Worm (Caenorhabditis elegans) whole organism, L1 larva: ENCODE results near the gene pxf-1.

Source experiments
- C04F5.9 ChIP-seq: sonication (generic microtip); optimal IDR thresholded peaks from 2 replicates; lab custom pipeline; 2016; ENCODE audit warnings: missing genetic modification characterization, missing compliant biosample characterization
- C34B4.2 ChIP-seq: sonication (generic microtip); optimal IDR thresholded peaks from 2 replicates; lab custom pipeline; 2017; ENCODE audit warnings: mild to moderate bottlenecking, missing genetic modification characterization, missing compliant biosample characterization
- Y116A8C.19 ChIP-seq: sonication (generic microtip); optimal IDR thresholded peaks from 2 replicates; lab custom pipeline; 2016; ENCODE audit warnings: missing compliant biosample characterization, missing genetic modification characterization, borderline replicate concordance
- aly-2 ChIP-seq: fragments of 150-350 bp; optimal IDR thresholded peaks from 2 replicates; lab custom pipeline; 2014; ENCODE audit warnings: missing biosample characterization, missing genetic modification characterization
- ama-1 ChIP-seq: fragments of 150-350 bp; optimal IDR thresholded peaks from 2 replicates; lab custom pipeline; 2014
- blmp-1 ChIP-seq: fragments of 150-350 bp; optimal IDR thresholded peaks from 2 replicates; lab custom pipeline; 2014; ENCODE audit warnings: missing biosample characterization, missing genetic modification characterization
- ceh-63 ChIP-seq: fragments of 200-800 bp; sonication (Bioruptor generic); optimal IDR thresholded peaks from 2 replicates; lab custom pipeline; 2018; ENCODE audit warnings: mild to moderate bottlenecking, missing genetic modification characterization, missing compliant biosample characterization
- ceh-82 ChIP-seq, 3 experiments: fragments of 150-350 bp in 1 of 3; sonication (generic microtip) in 2 of 3; optimal IDR thresholded peaks; 2 replicates each; lab custom pipeline; 2014 to 2017; ENCODE audit warnings: missing biosample characterization in 3 of 3, missing genetic modification characterization in 3 of 3
- ceh-88 ChIP-seq: fragments of 200-800 bp; sonication (Bioruptor generic); IDR thresholded peaks from 2 replicates; pipeline ENCODE4 v1.3.6; 2022; ENCODE audit warnings: missing genetic modification characterization, missing compliant biosample characterization
- ceh-90 ChIP-seq: sonication (generic microtip); optimal IDR thresholded peaks from 2 replicates; lab custom pipeline; 2016; ENCODE audit warnings: missing genetic modification characterization, missing compliant biosample characterization
- ces-1 ChIP-seq: fragments of 150-350 bp; optimal IDR thresholded peaks from 2 replicates; lab custom pipeline; 2014; ENCODE audit warnings: missing biosample characterization, missing genetic modification reagents, missing genetic modification characterization
- dpl-1 ChIP-seq, 3 experiments: fragments of 150-350 bp in 2 of 3; sonication (generic microtip) in 1 of 3; optimal IDR thresholded peaks; 2 replicates each; lab custom pipeline; 2014 to 2017; ENCODE audit warnings: missing biosample characterization in 3 of 3, missing genetic modification characterization in 3 of 3, missing genetic modification reagents in 3 of 3
- dsc-1 ChIP-seq: sonication (generic microtip); optimal IDR thresholded peaks from 2 replicates; lab custom pipeline; 2016; ENCODE audit warnings: mild to moderate bottlenecking, missing genetic modification characterization, missing compliant biosample characterization
- efl-1 ChIP-seq, 4 experiments: fragments of 150-350 bp; optimal IDR thresholded peaks in 3 of 4; peaks in 1 of 4; 1 replicate in 1 of 4; 2 replicates in 3 of 4; lab custom pipeline; 2014; ENCODE audit warnings: missing biosample characterization in 2 of 4, missing genetic modification characterization in 2 of 4, missing genetic modification reagents in 2 of 4
- egl-27 ChIP-seq, 2 experiments: fragments of 150-350 bp in 1 of 2; sonication (generic microtip); optimal IDR thresholded peaks; 3 replicates each; lab custom pipeline; 2017 to 2018; ENCODE audit warnings: missing biosample characterization in 2 of 2, missing genetic modification characterization in 2 of 2, missing genetic modification reagents in 2 of 2
- elt-2 ChIP-seq: sonication (generic microtip); optimal IDR thresholded peaks from 2 replicates; lab custom pipeline; 2016; ENCODE audit warnings: missing genetic modification characterization, mild to moderate bottlenecking, inconsistent platforms, missing compliant biosample characterization, missing genetic modification reagents
- elt-3 ChIP-seq, 6 experiments: fragments of 150-350 bp in 1 of 6; sonication (generic microtip); optimal IDR thresholded peaks; 2 replicates each; lab custom pipeline; 2017 to 2018; ENCODE audit warnings: missing biosample characterization in 6 of 6, missing genetic modification characterization in 6 of 6, inconsistent platforms in 1 of 6
- fos-1 ChIP-seq: fragments of 150-350 bp; optimal IDR thresholded peaks from 2 replicates; lab custom pipeline; 2014; ENCODE audit warnings: missing biosample characterization, missing genetic modification characterization
- hlh-4 ChIP-seq: sonication (generic microtip); optimal IDR thresholded peaks from 2 replicates; lab custom pipeline; 2016; ENCODE audit warnings: mild to moderate bottlenecking, missing genetic modification characterization, missing compliant biosample characterization
- lin-13 ChIP-seq: fragments of 150-350 bp; optimal IDR thresholded peaks from 2 replicates; lab custom pipeline; 2014; ENCODE audit warnings: missing biosample characterization, missing genetic modification reagents, missing genetic modification characterization
- lir-3 ChIP-seq: sonication (generic microtip); optimal IDR thresholded peaks from 2 replicates; lab custom pipeline; 2016; ENCODE audit warnings: mild to moderate bottlenecking, missing genetic modification characterization, moderate library complexity, missing compliant biosample characterization; ENCODE audit not compliant: poor library complexity
- lsy-2 ChIP-seq, 2 experiments: fragments of 150-350 bp; optimal IDR thresholded peaks; 2 replicates each; lab custom pipeline; 2014; ENCODE audit warnings: missing biosample characterization in 2 of 2, missing genetic modification characterization in 2 of 2
- mab-9 ChIP-seq: fragments of 200-800 bp; sonication (Bioruptor generic); IDR thresholded peaks from 2 replicates; pipeline ENCODE4 v1.3.6; 2022; ENCODE audit warnings: missing genetic modification reagents, missing genetic modification characterization, missing compliant biosample characterization
- mep-1 ChIP-seq: fragments of 150-350 bp; optimal IDR thresholded peaks from 2 replicates; lab custom pipeline; 2014; ENCODE audit warnings: missing biosample characterization, missing genetic modification characterization
- nhr-20 ChIP-seq: sonication (generic microtip); optimal IDR thresholded peaks from 2 replicates; lab custom pipeline; 2016; ENCODE audit warnings: mild to moderate bottlenecking, missing genetic modification characterization, missing compliant biosample characterization
- nhr-237 ChIP-seq: fragments of 150-350 bp; optimal IDR thresholded peaks from 2 replicates; lab custom pipeline; 2014; ENCODE audit warnings: missing biosample characterization, missing genetic modification characterization
- nhr-28 ChIP-seq: fragments of 150-350 bp; optimal IDR thresholded peaks from 2 replicates; lab custom pipeline; 2014; ENCODE audit warnings: missing biosample characterization, missing genetic modification characterization
- nhr-47 ChIP-seq: sonication (generic microtip); optimal IDR thresholded peaks from 2 replicates; lab custom pipeline; 2016; ENCODE audit warnings: mild to moderate bottlenecking, missing genetic modification characterization, moderate library complexity, missing compliant biosample characterization
- nhr-71 ChIP-seq: sonication (generic microtip); optimal IDR thresholded peaks from 2 replicates; lab custom pipeline; 2016; ENCODE audit warnings: mild to moderate bottlenecking, missing genetic modification characterization, moderate library complexity, missing compliant biosample characterization
- nhr-85 ChIP-seq: sonication (generic microtip); peaks from one replicate; lab custom pipeline; 2016; ENCODE audit warnings: missing genetic modification characterization, inconsistent platforms, missing compliant biosample characterization
- nhr-90 ChIP-seq: sonication (generic microtip); optimal IDR thresholded peaks from 2 replicates; lab custom pipeline; 2016; ENCODE audit warnings: mild to moderate bottlenecking, missing genetic modification characterization, missing compliant biosample characterization; ENCODE audit not compliant: poor library complexity
- pag-3 ChIP-seq: sonication (generic microtip); optimal IDR thresholded peaks from 2 replicates; lab custom pipeline; 2017; ENCODE audit warnings: missing genetic modification characterization, mild to moderate bottlenecking, missing compliant biosample characterization, antibody characterized with exemption, borderline replicate concordance; ENCODE audit not compliant: insufficient read depth
- pqm-1 ChIP-seq: sonication (generic microtip); optimal IDR thresholded peaks from 3 replicates; lab custom pipeline; 2017; ENCODE audit warnings: missing biosample characterization, missing genetic modification characterization
- rnt-1 ChIP-seq: sonication (generic microtip); optimal IDR thresholded peaks from 2 replicates; lab custom pipeline; 2016; ENCODE audit warnings: mild to moderate bottlenecking, missing genetic modification characterization, moderate library complexity, missing compliant biosample characterization
- sptf-1 ChIP-seq: fragments of 150-350 bp; optimal IDR thresholded peaks from 2 replicates; lab custom pipeline; 2014; ENCODE audit warnings: missing biosample characterization, missing genetic modification characterization
- swsn-7 ChIP-seq: sonication (generic microtip); optimal IDR thresholded peaks from 2 replicates; lab custom pipeline; 2016; ENCODE audit warnings: missing genetic modification characterization, missing compliant biosample characterization
- unc-30 ChIP-seq: sonication (generic microtip); optimal IDR thresholded peaks from 2 replicates; lab custom pipeline; 2017; ENCODE audit warnings: missing biosample characterization, missing genetic modification characterization
- unc-98 ChIP-seq: fragments of 200-800 bp; sonication (Bioruptor generic); IDR thresholded peaks from 2 replicates; pipeline ENCODE4 v1.3.6; 2022; ENCODE audit warnings: missing genetic modification characterization, missing compliant biosample characterization
- zip-4 ChIP-seq: fragments of 200-800 bp; sonication (Bioruptor generic); optimal IDR thresholded peaks from 2 replicates; lab custom pipeline; 2018; ENCODE audit warnings: mild to moderate bottlenecking, missing genetic modification characterization, moderate library complexity, missing compliant biosample characterization
- ztf-4 ChIP-seq: fragments of 150-350 bp; optimal IDR thresholded peaks from 2 replicates; lab custom pipeline; 2014; ENCODE audit warnings: missing biosample characterization, missing genetic modification characterization

pxf-1 gene

DNA sequence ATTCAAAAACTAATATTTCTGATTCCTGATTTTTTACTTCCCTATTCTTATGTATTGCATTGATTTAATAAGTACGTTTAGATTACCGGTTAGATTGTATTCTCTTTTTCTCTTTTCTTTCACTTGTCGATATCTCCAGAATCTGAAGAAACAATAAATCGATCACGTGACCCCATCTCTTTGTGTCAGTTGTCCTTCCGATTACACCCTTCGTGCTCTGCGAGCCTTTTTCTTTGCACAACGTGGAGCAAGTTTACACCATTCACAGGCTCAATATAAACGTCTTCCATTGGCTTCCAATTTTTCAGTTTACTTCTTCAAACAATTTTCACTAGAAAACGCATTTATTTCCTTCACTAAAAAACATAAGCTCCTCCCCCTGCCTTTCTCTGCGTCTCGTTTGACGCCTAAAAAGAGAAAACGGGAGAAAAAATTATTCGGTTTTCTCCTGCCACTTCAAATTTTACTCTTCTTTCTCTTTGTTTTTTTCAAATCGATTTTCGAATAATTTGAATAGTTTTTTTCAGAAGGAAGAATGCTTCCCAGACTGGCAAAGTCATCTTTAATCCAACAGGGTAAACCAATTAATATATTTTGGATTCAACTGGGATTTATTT is 6.1 kb upstream of the pxf-1 start, which contains the start of gene gta-1 (continued):
- TF ChIP-seq pqm-1 (tag; lab: Kevin White, UChicago) = no peak
- TF ChIP-seq nhr-85 = no peak
- peak; percentile 1 to 47 for TF ChIP-seq lsy-2 (tag; optimal IDR thresholded peaks at IDR 0.05; lab: Kevin White, UChicago)
- no peak for TF ChIP-seq nhr-28 (tag; lab: Kevin White, UChicago)
- peak; percentile 73 for TF ChIP-seq nhr-71 (tag; lab: Kevin White, UChicago)
- no peak for TF ChIP-seq lin-13 (GFP tag; lab: Kevin White, UChicago)
- no peak for TF ChIP-seq hlh-4 (tag; lab: Kevin White, UChicago)
- TF ChIP-seq rnt-1 = peak; percentile 66
- no peak for TF ChIP-seq Y116A8C.19 (tag; lab: Kevin White, UChicago)
- TF ChIP-seq unc-98 = no peak
- no peak for TF ChIP-seq ceh-63
- TF ChIP-seq nhr-90 = no peak
- peak; percentile 11 for TF ChIP-seq mep-1 (tag; lab: Kevin White, UChicago)
- no peak for TF ChIP-seq C34B4.2 (tag; lab: Kevin White, UChicago)
- TF ChIP-seq swsn-7 (tag; lab: Kevin White, UChicago) = peak; percentile 19
- no peak for TF ChIP-seq nhr-47
- TF ChIP-seq ces-1 (GFP tag; lab: Kevin White, UChicago) = no peak
- TF ChIP-seq elt-3 (tag; optimal IDR thresholded peaks at IDR 0.05; lab: Kevin White, UChicago) = no peak
- no peak for TF ChIP-seq pag-3
- TF ChIP-seq lir-3 (tag; lab: Kevin White, UChicago) = no peak
- TF ChIP-seq sptf-1 = no peak
- peak; percentile 57 for TF ChIP-seq nhr-20 (tag; lab: Kevin White, UChicago)
- no peak for TF ChIP-seq ztf-4
- no peak for TF ChIP-seq ama-1 (lab: Kevin White, UChicago)
- no peak for TF ChIP-seq elt-2 (tag; lab: Kevin White, UChicago)
- TF ChIP-seq ceh-88 = no peak
- TF ChIP-seq dpl-1 (GFP tag; optimal IDR thresholded peaks at IDR 0.05; lab: Kevin White, UChicago) = peak in 2 of 3 experiments; percentile 18 to 19
- TF ChIP-seq ceh-82 (tag; optimal IDR thresholded peaks at IDR 0.05; lab: Kevin White, UChicago) = no peak
- no peak for TF ChIP-seq unc-30 (tag; lab: Kevin White, UChicago)
- no peak for TF ChIP-seq ceh-90 (tag; lab: Kevin White, UChicago)
- peak; percentile 49 for TF ChIP-seq dsc-1 (tag; lab: Kevin White, UChicago)
- peak in 1 of 2 experiments; percentile 18 for TF ChIP-seq efl-1 (optimal IDR thresholded peaks at IDR 0.05; lab: Kevin White, UChicago)
- peak; percentile 28 to 89 for TF ChIP-seq efl-1 (GFP tag; optimal IDR thresholded peaks at IDR 0.05 in 1 of 2; lab: Kevin White, UChicago)
- no peak for TF ChIP-seq nhr-237 (tag; lab: Kevin White, UChicago)
- TF ChIP-seq mab-9 (GFP tag; lab: Robert Waterston, UW) = no peak
- no peak for TF ChIP-seq fos-1
- TF ChIP-seq C04F5.9 (tag; lab: Kevin White, UChicago) = no peak
- no peak for TF ChIP-seq egl-27 (tag; optimal IDR thresholded peaks at IDR 0.05; lab: Kevin White, UChicago)
- peak; percentile 93 for TF ChIP-seq blmp-1 (tag; lab: Kevin White, UChicago)
- no peak for TF ChIP-seq zip-4 (GFP tag; lab: Kevin White, UChicago)

DNA sequence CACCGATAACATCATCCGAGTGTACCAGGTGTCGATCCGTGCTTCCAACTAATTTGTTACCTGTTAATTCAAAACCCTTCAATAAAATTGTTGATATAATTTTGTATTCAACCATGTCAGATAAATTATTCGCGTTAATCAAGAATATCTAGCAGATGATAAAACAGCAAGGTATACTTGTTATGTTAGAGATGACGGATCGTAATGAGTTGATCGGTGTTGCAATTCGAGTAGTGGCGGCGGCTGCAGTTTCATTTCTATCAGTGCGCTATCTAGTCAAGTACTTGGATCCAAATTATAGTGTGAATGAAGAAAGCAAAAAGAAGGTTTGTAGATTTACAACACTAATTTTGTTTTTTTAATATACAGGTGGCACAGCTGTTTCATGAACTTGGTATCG is 3.6 kb upstream of the pxf-1 start, which contains the start of gene mspn-1:
TSS of gene mspn-1 (plus strand) at position 190 of the 400 bp plus-strand sequence.
- peak; percentile 27 for TF ChIP-seq aly-2
- TF ChIP-seq lsy-2 (tag; optimal IDR thresholded peaks at IDR 0.05; lab: Kevin White, UChicago) = peak in 1 of 2 experiments; percentile 25
- no peak for TF ChIP-seq pag-3
